Fruit fly (Drosophila melanogaster) whole organism, embryonic: ENCODE measurements around the gene Arl6IP1.
A peak's percentile ranks its signal among the peaks of the same experiment; 100 is the strongest.

ENCODE experiments used
- ATbp ChIP-seq: fragments of 200-800 bp; sonication (Bioruptor generic); optimal IDR thresholded peaks from 2 replicates; lab custom pipeline; 2017; ENCODE audit warnings: missing biosample characterization, mild to moderate bottlenecking, missing genetic modification characterization, missing genetic modification reagents
- BtbVII ChIP-seq: fragments of 200-800 bp; sonication (Bioruptor generic); optimal IDR thresholded peaks from 3 replicates; lab custom pipeline; 2017; ENCODE audit warnings: missing biosample characterization, mild to moderate bottlenecking, missing genetic modification characterization
- CG10462 ChIP-seq: fragments of 200-800 bp; sonication (Bioruptor generic); optimal IDR thresholded peaks from 2 replicates; lab custom pipeline; 2016; ENCODE audit warnings: missing biosample characterization, missing genetic modification characterization
- CG12744 ChIP-seq: fragments of 200-800 bp; sonication (Bioruptor generic); optimal IDR thresholded peaks from 2 replicates; lab custom pipeline; 2016; ENCODE audit warnings: missing biosample characterization, missing genetic modification characterization
- CG13287 ChIP-seq: fragments of 200-800 bp; sonication (Bioruptor generic); IDR thresholded peaks from 2 replicates; pipeline ENCODE4 v1.3.6; 2022; ENCODE audit warnings: missing biosample characterization, missing genetic modification characterization; ENCODE audit not compliant: partially characterized antibody
- CG14667 ChIP-seq: fragments of 200-800 bp; sonication (Bioruptor generic); IDR thresholded peaks from 2 replicates; pipeline ENCODE4 v1.3.6; 2022; ENCODE audit warnings: missing biosample characterization, missing genetic modification characterization
- CG15514 ChIP-seq: fragments of 200-800 bp; sonication (Bioruptor generic); optimal IDR thresholded peaks from 3 replicates; lab custom pipeline; 2017; ENCODE audit warnings: missing biosample characterization, missing genetic modification characterization, mild to moderate bottlenecking, moderate library complexity, missing genetic modification reagents
- CG16779 ChIP-seq: fragments of 200-800 bp; sonication (Bioruptor generic); IDR thresholded peaks from 2 replicates; pipeline ENCODE4 v1.3.6; 2022; ENCODE audit warnings: missing biosample characterization, missing genetic modification characterization
- CG17829 ChIP-seq: fragments of 200-800 bp; optimal IDR thresholded peaks from 2 replicates; lab custom pipeline; 2019; ENCODE audit warnings: missing biosample characterization, mild to moderate bottlenecking, missing genetic modification characterization, moderate library complexity
- CG1832 ChIP-seq: fragments of 200-800 bp; sonication (Bioruptor generic); optimal IDR thresholded peaks from 2 replicates; lab custom pipeline; 2017; ENCODE audit warnings: missing biosample characterization, mild to moderate bottlenecking, missing genetic modification characterization, inconsistent platforms
- CG30403 ChIP-seq: fragments of 200-800 bp; sonication (Bioruptor generic); optimal IDR thresholded peaks from 3 replicates; lab custom pipeline; 2016; ENCODE audit warnings: missing biosample characterization, missing genetic modification characterization
- CG3995 ChIP-seq: fragments of 200-800 bp; sonication (Bioruptor generic); optimal IDR thresholded peaks from 3 replicates; lab custom pipeline; 2016; ENCODE audit warnings: missing biosample characterization, missing genetic modification characterization
- CG43689 ChIP-seq: fragments of 200-800 bp; sonication (Bioruptor generic); IDR thresholded peaks from 2 replicates; pipeline ENCODE4 v1.3.6; 2022; ENCODE audit warnings: missing biosample characterization, missing genetic modification characterization
- CG4730 ChIP-seq: fragments of 200-800 bp; sonication (Bioruptor generic); IDR thresholded peaks from 2 replicates; pipeline ENCODE4 v1.3.6; 2022; ENCODE audit warnings: missing biosample characterization, missing genetic modification characterization
- CG6765 ChIP-seq: fragments of 200-800 bp; sonication (Bioruptor generic); optimal IDR thresholded peaks from 3 replicates; lab custom pipeline; 2017; ENCODE audit warnings: missing biosample characterization, mild to moderate bottlenecking, missing genetic modification characterization
- D19A ChIP-seq: fragments of 200-800 bp; optimal IDR thresholded peaks from 3 replicates; lab custom pipeline; 2019; ENCODE audit warnings: missing biosample characterization, mild to moderate bottlenecking, missing genetic modification characterization, moderate library complexity
- Dad ChIP-seq: fragments of 200-800 bp; sonication (Bioruptor generic); optimal IDR thresholded peaks from 3 replicates; lab custom pipeline; 2016; ENCODE audit warnings: missing biosample characterization, missing genetic modification characterization
- GATAe ChIP-seq: fragments of 200-800 bp; sonication (Bioruptor generic); conservative IDR thresholded peaks from 2 replicates; pipeline ENCODE4 v1.3.6; 2022; ENCODE audit warnings: missing biosample characterization, missing genetic modification characterization
- HLH4C ChIP-seq: fragments of 200-800 bp; sonication (Bioruptor generic); IDR thresholded peaks from 3 replicates; pipeline ENCODE4 v1.3.6; 2022; ENCODE audit warnings: missing biosample characterization, missing genetic modification characterization; ENCODE audit not compliant: partially characterized antibody
- NFAT ChIP-seq: fragments of 200-800 bp; sonication (Bioruptor generic); IDR thresholded peaks from 2 replicates; pipeline ENCODE4 v1.3.6; 2022; ENCODE audit warnings: missing biosample characterization, missing genetic modification characterization
- ara ChIP-seq: fragments of 200-800 bp; sonication (Bioruptor generic); IDR thresholded peaks from 2 replicates; pipeline ENCODE4 v1.3.6; 2022; ENCODE audit warnings: missing biosample characterization, missing genetic modification characterization
- ci ChIP-seq: fragments of 200-800 bp; sonication (Bioruptor generic); IDR thresholded peaks from 3 replicates; pipeline ENCODE4 v1.3.6; 2022; ENCODE audit warnings: missing biosample characterization, missing genetic modification characterization
- danr ChIP-seq: fragments of 200-800 bp; sonication (Bioruptor generic); IDR thresholded peaks from 2 replicates; pipeline ENCODE4 v1.3.6; 2022; ENCODE audit warnings: missing biosample characterization, missing genetic modification characterization
- emc ChIP-seq: fragments of 200-800 bp; sonication (Bioruptor generic); optimal IDR thresholded peaks from 2 replicates; lab custom pipeline; 2016; ENCODE audit warnings: missing biosample characterization, missing genetic modification characterization
- gfzf ChIP-seq: fragments of 200-800 bp; sonication (Bioruptor generic); optimal IDR thresholded peaks from 2 replicates; lab custom pipeline; 2016; ENCODE audit warnings: missing biosample characterization, mild to moderate bottlenecking, missing genetic modification characterization, moderate library complexity
- gsb-n ChIP-seq: fragments of 200-800 bp; sonication (Bioruptor generic); optimal IDR thresholded peaks from 3 replicates; lab custom pipeline; 2018; ENCODE audit warnings: missing biosample characterization, mild to moderate bottlenecking, missing genetic modification characterization
- gt ChIP-seq: fragments of 200-800 bp; sonication (Bioruptor generic); IDR thresholded peaks from 2 replicates; pipeline ENCODE4 v1.3.6; 2022; ENCODE audit warnings: missing biosample characterization, missing genetic modification characterization
- hkb ChIP-seq, 2 experiments: fragments of 200-800 bp in 1 of 2; fragments of >200 bp in 1 of 2; sonication (Bioruptor generic) in 1 of 2; IDR thresholded peaks in 1 of 2; optimal IDR thresholded peaks in 1 of 2; 2 replicates each; pipeline versions ENCODE4 v1.3.6 to Lab custom; 2017 to 2022; ENCODE audit warnings: missing biosample characterization in 1 of 2, missing genetic modification characterization in 1 of 2
- jigr1 ChIP-seq: fragments of 200-800 bp; sonication (Bioruptor generic); IDR thresholded peaks from 3 replicates; pipeline ENCODE4 v1.3.6; 2022; ENCODE audit warnings: missing biosample characterization, missing genetic modification characterization
- lab ChIP-seq: fragments of 200-800 bp; sonication (Bioruptor generic); optimal IDR thresholded peaks from 3 replicates; lab custom pipeline; 2017; ENCODE audit warnings: missing biosample characterization, missing genetic modification characterization, mild to moderate bottlenecking, moderate library complexity, missing genetic modification reagents
- nerfin-2 ChIP-seq: fragments of 200-800 bp; sonication (Bioruptor generic); IDR thresholded peaks from 2 replicates; pipeline ENCODE4 v1.3.6; 2022; ENCODE audit warnings: missing biosample characterization, missing genetic modification characterization; ENCODE audit not compliant: partially characterized antibody
- nmo ChIP-seq: fragments of 200-800 bp; sonication (Bioruptor generic); optimal IDR thresholded peaks from 2 replicates; lab custom pipeline; 2018; ENCODE audit warnings: missing biosample characterization, mild to moderate bottlenecking, missing genetic modification characterization, moderate library complexity
- oc ChIP-seq: fragments of 200-800 bp; sonication (Bioruptor generic); optimal IDR thresholded peaks from 2 replicates; lab custom pipeline; 2018; ENCODE audit warnings: missing biosample characterization, mild to moderate bottlenecking, missing genetic modification characterization, moderate library complexity
- onecut ChIP-seq: fragments of 200-800 bp; sonication (Bioruptor generic); IDR thresholded peaks from 2 replicates; pipeline ENCODE4 v1.3.6; 2022; ENCODE audit warnings: missing biosample characterization, missing genetic modification characterization
- p53 ChIP-seq: fragments of 200-800 bp; sonication (Bioruptor generic); optimal IDR thresholded peaks from 2 replicates; lab custom pipeline; 2016; ENCODE audit warnings: missing biosample characterization, missing genetic modification characterization
- pfk ChIP-seq: fragments of 200-800 bp; sonication (Bioruptor generic); optimal IDR thresholded peaks from 2 replicates; lab custom pipeline; 2018; ENCODE audit warnings: missing biosample characterization, mild to moderate bottlenecking, missing genetic modification characterization, moderate library complexity
- pita ChIP-seq: fragments of 200-800 bp; sonication (Bioruptor generic); optimal IDR thresholded peaks from 2 replicates; lab custom pipeline; 2017; ENCODE audit warnings: missing biosample characterization, mild to moderate bottlenecking, missing genetic modification characterization
- pnt ChIP-seq: fragments of 200-800 bp; sonication (Bioruptor generic); optimal IDR thresholded peaks from 3 replicates; lab custom pipeline; 2016; ENCODE audit warnings: missing biosample characterization, missing genetic modification characterization
- pros ChIP-seq: fragments of 200-800 bp; sonication (Bioruptor generic); optimal IDR thresholded peaks from 3 replicates; lab custom pipeline; 2019; ENCODE audit warnings: missing biosample characterization, mild to moderate bottlenecking, missing genetic modification characterization, moderate library complexity
- pzg ChIP-seq: fragments of 200-800 bp; sonication (Bioruptor generic); optimal IDR thresholded peaks from 3 replicates; lab custom pipeline; 2018; ENCODE audit warnings: missing biosample characterization, mild to moderate bottlenecking, missing genetic modification characterization, moderate library complexity
- row ChIP-seq: fragments of 200-800 bp; sonication (Bioruptor generic); IDR thresholded peaks from 3 replicates; pipeline ENCODE4 v1.3.6; 2022; ENCODE audit warnings: missing biosample characterization, missing genetic modification characterization
- sd ChIP-seq: fragments of 200-800 bp; sonication (Bioruptor generic); optimal IDR thresholded peaks from 3 replicates; lab custom pipeline; 2018; ENCODE audit warnings: missing biosample characterization, mild to moderate bottlenecking, missing genetic modification characterization, moderate library complexity
- sqz ChIP-seq: fragments of 200-800 bp; sonication (Bioruptor generic); optimal IDR thresholded peaks from 3 replicates; lab custom pipeline; 2018; ENCODE audit warnings: missing biosample characterization, mild to moderate bottlenecking, missing genetic modification characterization
- stc ChIP-seq: fragments of 200-800 bp; sonication (Bioruptor generic); IDR thresholded peaks from 2 replicates; pipeline ENCODE4 v1.3.6; 2022; ENCODE audit warnings: missing biosample characterization, missing genetic modification characterization
- sug ChIP-seq: fragments of 200-800 bp; optimal IDR thresholded peaks from 2 replicates; lab custom pipeline; 2019; ENCODE audit warnings: missing biosample characterization, mild to moderate bottlenecking, missing genetic modification characterization, moderate library complexity
- tna ChIP-seq: fragments of 200-800 bp; sonication (Bioruptor generic); IDR thresholded peaks from 2 replicates; pipeline ENCODE4 v1.3.6; 2022; ENCODE audit warnings: missing biosample characterization, missing genetic modification characterization; ENCODE audit not compliant: partially characterized antibody
- vvl ChIP-seq: fragments of 200-800 bp; sonication (Bioruptor generic); IDR thresholded peaks from 2 replicates; pipeline ENCODE4 v1.3.6; 2022; ENCODE audit warnings: missing biosample characterization, missing genetic modification characterization
- wdn ChIP-seq: fragments of 200-800 bp; sonication (Bioruptor generic); IDR thresholded peaks from 2 replicates; pipeline ENCODE4 v1.3.6; 2022; ENCODE audit warnings: missing biosample characterization, missing genetic modification characterization

Gene Arl6IP1

dm6 chr3R:16624750-16625549 is 18.5 kb upstream of the Arl6IP1 start, which contains the start of gene Fas1 (continued):
- TF ChIP-seq CG13287 (GFP tag; lab: Robert Waterston, UW) (peak; percentile 71), Dad (GFP tag; lab: Kevin White, UChicago) (no peak), vvl (GFP tag; lab: Robert Waterston, UW) (peak; percentile 61), pita (GFP tag; lab: Kevin White, UChicago) (peak; percentile 93), D19A (peak; percentile 2), CG12744 (GFP tag; lab: Kevin White, UChicago) (no peak), pzg (GFP tag; lab: Kevin White, UChicago) (peak; percentile 39), danr (no peak), CG17829 (peak; percentile 8), pros (GFP tag; lab: Kevin White, UChicago) (peak; percentile 31), GATAe (no peak), nerfin-2 (0 out of 2 replicates have a peak, but pooled peaks have one; percentile 25), CG10462 (GFP tag; lab: Kevin White, UChicago) (no peak), ara (GFP tag; lab: Robert Waterston, UW) (no peak), CG16779 (GFP tag; lab: Robert Waterston, UW) (0 out of 2 replicates have a peak, but pooled peaks have one; percentile 10), lab (GFP tag; lab: Kevin White, UChicago) (no peak), CG4730 (GFP tag; lab: Robert Waterston, UW) (no peak), oc (tag; lab: Kevin White, UChicago) (peak; percentile 57), pfk (GFP tag; lab: Kevin White, UChicago) (no peak), sug (tag; lab: Kevin White, UChicago) (no peak), HLH4C (GFP tag; lab: Robert Waterston, UW) (peak; percentile 70; the same call in 2 of the 3 replicates), pnt (GFP tag; lab: Kevin White, UChicago) (no peak), emc (GFP tag; lab: Kevin White, UChicago) (no peak), BtbVII (GFP tag; lab: Kevin White, UChicago) (no peak), CG6765 (GFP tag; lab: Kevin White, UChicago) (peak; percentile 8), row (GFP tag; lab: Robert Waterston, UW) (peak; percentile 19; the same call in 1 of the 3 replicates), CG15514 (GFP tag; lab: Kevin White, UChicago) (peak; percentile 41), CG30403 (peak; percentile 2), sqz (GFP tag; lab: Kevin White, UChicago) (peak; percentile 77), tna (0 out of 2 replicates have a peak, but pooled peaks have one; percentile 20), ci (GFP tag; lab: Robert Waterston, UW) (peak; percentile 65; the same call in 1 of the 3 replicates), gfzf (GFP tag; lab: Kevin White, UChicago) (peak; percentile 40), gsb-n (tag; lab: Kevin White, UChicago) (peak; percentile 4), CG43689 (GFP tag; lab: Robert Waterston, UW) (no peak), wdn (GFP tag; lab: Robert Waterston, UW) (no peak), CG14667 (GFP tag; lab: Robert Waterston, UW) (no peak), stc (peak; percentile 9; the same call in 1 of the 2 replicates), onecut (GFP tag; lab: Robert Waterston, UW) (peak; percentile 88), p53 (GFP tag; lab: Kevin White, UChicago) (no peak), CG1832 (GFP tag; lab: Kevin White, UChicago) (no peak), CG3995 (GFP tag; lab: Kevin White, UChicago) (peak; percentile 54), hkb (optimal IDR thresholded peaks at IDR 0.05; lab: Kevin White, UChicago) (no peak), hkb (GFP tag; IDR thresholded peaks at IDR 0.05; lab: Robert Waterston, UW) (peak; percentile 20; the same call in 1 of the 2 replicates), sd (tag; lab: Kevin White, UChicago) (peak; percentile 7), jigr1 (GFP tag; lab: Robert Waterston, UW) (no peak; the same call in 2 of the 3 replicates), nmo (peak; percentile 3), NFAT (GFP tag; lab: Robert Waterston, UW) (peak; percentile 42; the same call in 1 of the 2 replicates), ATbp (no peak), gt (GFP tag; lab: Robert Waterston, UW) (no peak)
